Worm (Caenorhabditis elegans): ENCODE data around the gene F46C8.1.

DNA sequence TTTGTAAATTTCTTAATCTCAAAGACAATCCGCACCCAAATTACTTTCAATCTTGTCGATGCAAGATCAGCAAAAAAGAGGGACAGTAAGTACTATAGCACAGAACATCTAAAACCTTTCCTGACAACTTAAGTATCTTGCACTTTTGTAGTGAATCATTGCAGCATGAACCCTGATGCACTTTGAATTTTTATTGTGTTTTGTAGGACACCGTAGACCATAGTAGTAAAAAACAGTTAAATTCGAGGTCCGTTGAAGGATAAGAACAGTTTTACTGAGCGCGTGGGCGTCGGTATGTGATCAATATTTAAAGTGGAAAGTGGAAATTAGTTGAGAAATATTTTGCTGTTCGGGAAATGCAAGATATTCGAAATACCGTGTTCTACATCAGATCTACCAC lies 34.0 kb downstream of the F46C8.1 start:
- TF ChIP-seq ztf-11 (tag; optimal IDR thresholded peaks at IDR 0.05) (no peak), ama-1 (optimal IDR thresholded peaks at IDR 0.05) (no peak), lin-13 (GFP tag; optimal IDR thresholded peaks at IDR 0.05) (no peak), zag-1 (tag; optimal IDR thresholded peaks at IDR 0.05) (no peak), C34F6.9 (tag; optimal IDR thresholded peaks at IDR 0.05) (no peak), unc-62 (GFP tag; optimal IDR thresholded peaks at IDR 0.05) (no peak), snpc-4 (tag; optimal IDR thresholded peaks at IDR 0.05) (no peak), blmp-1 (tag; optimal IDR thresholded peaks at IDR 0.05; ENCODE audit: insufficient read depth) (no peak), lin-11 (tag; optimal IDR thresholded peaks at IDR 0.05) (no peak), sem-4 (tag; optimal IDR thresholded peaks at IDR 0.05) (no peak), alr-1 (tag; optimal IDR thresholded peaks at IDR 0.05) (no peak)

All from whole organism, L2 larva.